Fruit fly (Drosophila melanogaster) whole organism, prepupa: Measurements from ENCODE around the gene CG31560.
A peak's percentile ranks its signal among the peaks of the same experiment; 100 is the strongest.

Experiments used
- Blimp-1 ChIP-seq: fragments of 200-800 bp; sonication (Bioruptor generic); optimal IDR thresholded peaks from 3 replicates; lab custom pipeline; 2017; ENCODE audit warnings: missing biosample characterization, missing genetic modification characterization, mild to moderate bottlenecking, moderate library complexity, missing genetic modification reagents
- CG10669 ChIP-seq: fragments of 200-800 bp; sonication (Bioruptor generic); optimal IDR thresholded peaks from 3 replicates; lab custom pipeline; 2018; ENCODE audit warnings: missing biosample characterization, mild to moderate bottlenecking, missing genetic modification characterization, moderate library complexity
- CG11294 ChIP-seq: fragments of 200-800 bp; sonication (Bioruptor generic); IDR thresholded peaks from 2 replicates; pipeline ENCODE4 v1.3.6; 2022; ENCODE audit warnings: missing biosample characterization, missing genetic modification characterization
- CG11762 ChIP-seq: fragments of 200-800 bp; sonication (Bioruptor generic); optimal IDR thresholded peaks from 3 replicates; lab custom pipeline; 2016; ENCODE audit warnings: missing biosample characterization, missing genetic modification characterization; ENCODE audit not compliant: insufficient read depth
- CG1621 ChIP-seq: fragments of 200-800 bp; sonication (Bioruptor generic); optimal IDR thresholded peaks from 3 replicates; lab custom pipeline; 2018; ENCODE audit warnings: missing biosample characterization, mild to moderate bottlenecking, missing genetic modification characterization
- CG16779 ChIP-seq: fragments of 200-800 bp; sonication (Bioruptor generic); optimal IDR thresholded peaks from 3 replicates; lab custom pipeline; 2017; ENCODE audit warnings: missing biosample characterization, mild to moderate bottlenecking, missing genetic modification characterization
- CG3032 ChIP-seq: fragments of 200-800 bp; optimal IDR thresholded peaks from 2 replicates; lab custom pipeline; 2019; ENCODE audit warnings: missing biosample characterization, mild to moderate bottlenecking, missing genetic modification characterization, moderate library complexity
- CG32006 ChIP-seq: fragments of 200-800 bp; sonication (Bioruptor generic); optimal IDR thresholded peaks from 3 replicates; lab custom pipeline; 2017; ENCODE audit warnings: missing biosample characterization, mild to moderate bottlenecking, missing genetic modification characterization
- CG3919 ChIP-seq: fragments of 200-800 bp; sonication (Bioruptor generic); optimal IDR thresholded peaks from 3 replicates; lab custom pipeline; 2016; ENCODE audit warnings: missing biosample characterization, missing genetic modification characterization
- CG4318 ChIP-seq: fragments of 200-800 bp; sonication (Bioruptor generic); optimal IDR thresholded peaks from 3 replicates; lab custom pipeline; 2017; ENCODE audit warnings: missing biosample characterization, mild to moderate bottlenecking, missing genetic modification characterization
- CG6163 ChIP-seq: fragments of 200-800 bp; sonication (Bioruptor generic); IDR thresholded peaks from 3 replicates; pipeline ENCODE4 v1.3.6; 2022; ENCODE audit warnings: missing biosample characterization, missing genetic modification characterization
- CG6276 ChIP-seq: fragments of 200-800 bp; sonication (Bioruptor generic); optimal IDR thresholded peaks from 2 replicates; lab custom pipeline; 2017; ENCODE audit warnings: missing biosample characterization, mild to moderate bottlenecking, missing genetic modification characterization
- CG6792 ChIP-seq: fragments of 200-800 bp; sonication (Bioruptor generic); optimal IDR thresholded peaks from 3 replicates; lab custom pipeline; 2016; ENCODE audit warnings: missing biosample characterization, missing genetic modification characterization
- CG6808 ChIP-seq: fragments of 200-800 bp; sonication (Bioruptor generic); optimal IDR thresholded peaks from 3 replicates; lab custom pipeline; 2017; ENCODE audit warnings: missing biosample characterization, missing genetic modification characterization, mild to moderate bottlenecking, moderate library complexity, missing genetic modification reagents
- CG6854 ChIP-seq: fragments of 200-800 bp; sonication (Bioruptor generic); optimal IDR thresholded peaks from 2 replicates; lab custom pipeline; 2017; ENCODE audit warnings: missing biosample characterization, mild to moderate bottlenecking, missing genetic modification characterization
- CG8319 ChIP-seq: fragments of 200-800 bp; sonication (Bioruptor generic); optimal IDR thresholded peaks from 3 replicates; lab custom pipeline; 2016; ENCODE audit warnings: missing biosample characterization, missing genetic modification characterization
- CG8632 ChIP-seq: fragments of 200-800 bp; sonication (Bioruptor generic); optimal IDR thresholded peaks from 3 replicates; lab custom pipeline; 2016; ENCODE audit warnings: missing biosample characterization, missing genetic modification characterization
- CG9139 ChIP-seq: fragments of 200-800 bp; sonication (Bioruptor generic); optimal IDR thresholded peaks from 3 replicates; lab custom pipeline; 2017; ENCODE audit warnings: missing biosample characterization, mild to moderate bottlenecking, missing genetic modification characterization
- Eip75B ChIP-seq: fragments of 200-800 bp; sonication (Bioruptor generic); optimal IDR thresholded peaks from 3 replicates; lab custom pipeline; 2016; ENCODE audit warnings: missing biosample characterization, missing genetic modification characterization
- Ets21C ChIP-seq: fragments of 200-800 bp; sonication (Bioruptor generic); optimal IDR thresholded peaks from 3 replicates; lab custom pipeline; 2016; ENCODE audit warnings: missing biosample characterization, missing genetic modification characterization
- Gug ChIP-seq: fragments of 200-800 bp; sonication (Bioruptor generic); IDR thresholded peaks from 2 replicates; pipeline ENCODE4 v1.3.6; 2022; ENCODE audit warnings: missing biosample characterization, missing genetic modification characterization
- Hr38 ChIP-seq: sonication (Bioruptor generic); optimal IDR thresholded peaks from 2 replicates; lab custom pipeline; 2016; ENCODE audit warnings: missing biosample characterization, missing genetic modification characterization
- Hr39 ChIP-seq: fragments of 200-800 bp; sonication (Bioruptor generic); optimal IDR thresholded peaks from 2 replicates; lab custom pipeline; 2016; ENCODE audit warnings: missing biosample characterization, missing genetic modification characterization
- Hr4 ChIP-seq: fragments of 200-800 bp; sonication (Bioruptor generic); optimal IDR thresholded peaks from 3 replicates; lab custom pipeline; 2016; ENCODE audit warnings: missing biosample characterization, missing genetic modification characterization
- Met ChIP-seq: fragments of 200-800 bp; sonication (Bioruptor generic); optimal IDR thresholded peaks from 3 replicates; lab custom pipeline; 2016; ENCODE audit warnings: missing biosample characterization, missing genetic modification characterization
- Smox ChIP-seq: fragments of 200-800 bp; sonication (Bioruptor generic); optimal IDR thresholded peaks from 3 replicates; lab custom pipeline; 2016; ENCODE audit warnings: missing biosample characterization, missing genetic modification characterization
- Sox14 ChIP-seq: fragments of 200-800 bp; sonication (Bioruptor generic); optimal IDR thresholded peaks from 3 replicates; lab custom pipeline; 2016; ENCODE audit warnings: missing biosample characterization, missing genetic modification characterization
- Sox15 ChIP-seq: fragments of 200-800 bp; sonication (Bioruptor generic); optimal IDR thresholded peaks from 3 replicates; lab custom pipeline; 2016; ENCODE audit warnings: missing biosample characterization, missing genetic modification characterization
- achi ChIP-seq: fragments of 200-800 bp; sonication (Bioruptor generic); optimal IDR thresholded peaks from 3 replicates; lab custom pipeline; 2016; ENCODE audit warnings: missing biosample characterization, missing genetic modification characterization
- acj6 ChIP-seq: fragments of 200-800 bp; sonication (Bioruptor generic); optimal IDR thresholded peaks from 3 replicates; lab custom pipeline; 2016; ENCODE audit warnings: missing biosample characterization, missing genetic modification characterization
- cyc ChIP-seq: fragments of 200-800 bp; sonication (Bioruptor generic); optimal IDR thresholded peaks from 3 replicates; lab custom pipeline; 2016; ENCODE audit warnings: missing biosample characterization, missing genetic modification characterization
- dac ChIP-seq: fragments of 200-800 bp; sonication (Bioruptor generic); optimal IDR thresholded peaks from 2 replicates; lab custom pipeline; 2017; ENCODE audit warnings: missing biosample characterization, mild to moderate bottlenecking, missing genetic modification characterization
- dsx ChIP-seq: fragments of 200-800 bp; optimal IDR thresholded peaks from 3 replicates; lab custom pipeline; 2019; ENCODE audit warnings: missing biosample characterization, mild to moderate bottlenecking, missing genetic modification characterization, moderate library complexity; ENCODE audit not compliant: poor library complexity, severe bottlenecking
- eg ChIP-seq: fragments of 200-800 bp; sonication (Bioruptor generic); IDR thresholded peaks from 3 replicates; pipeline ENCODE4 v1.3.6; 2022; ENCODE audit warnings: missing biosample characterization, missing genetic modification characterization
- esn ChIP-seq: fragments of 200-800 bp; sonication (Bioruptor generic); optimal IDR thresholded peaks from 2 replicates; lab custom pipeline; 2016; ENCODE audit warnings: missing biosample characterization, mild to moderate bottlenecking, missing genetic modification characterization, moderate library complexity
- fd59A ChIP-seq: fragments of 200-800 bp; sonication (Bioruptor generic); optimal IDR thresholded peaks from 2 replicates; lab custom pipeline; 2017; ENCODE audit warnings: missing biosample characterization, mild to moderate bottlenecking, missing genetic modification characterization, missing genetic modification reagents
- fd85E ChIP-seq: fragments of 200-800 bp; sonication (Bioruptor generic); optimal IDR thresholded peaks from 3 replicates; lab custom pipeline; 2016; ENCODE audit warnings: missing biosample characterization, missing genetic modification characterization
- fkh ChIP-seq: fragments of 200-800 bp; sonication (Bioruptor generic); optimal IDR thresholded peaks from 3 replicates; lab custom pipeline; 2017; ENCODE audit warnings: missing biosample characterization, mild to moderate bottlenecking, missing genetic modification characterization, moderate library complexity
- net ChIP-seq: fragments of 200-800 bp; sonication (Bioruptor generic); optimal IDR thresholded peaks from 3 replicates; lab custom pipeline; 2016; ENCODE audit warnings: missing biosample characterization, missing genetic modification characterization
- pdm3 ChIP-seq: fragments of 200-800 bp; sonication (Bioruptor generic); optimal IDR thresholded peaks from 3 replicates; lab custom pipeline; 2016; ENCODE audit warnings: missing biosample characterization, missing genetic modification characterization
- salr ChIP-seq, 2 experiments: fragments of 200-800 bp; sonication (Bioruptor generic); optimal IDR thresholded peaks; 3 replicates each; lab custom pipeline; 2016 to 2018; ENCODE audit warnings: missing biosample characterization in 2 of 2, missing genetic modification characterization in 2 of 2, mild to moderate bottlenecking in 1 of 2
- ss ChIP-seq, 2 experiments: fragments of 200-800 bp; sonication (Bioruptor generic); optimal IDR thresholded peaks; 2 replicates in 1 of 2; 3 replicates in 1 of 2; lab custom pipeline; 2017 to 2018; ENCODE audit warnings: mild to moderate bottlenecking in 2 of 2, missing biosample characterization in 2 of 2, missing genetic modification characterization in 2 of 2, moderate library complexity in 1 of 2
- topi ChIP-seq: fragments of 200-800 bp; sonication (Bioruptor generic); optimal IDR thresholded peaks from 3 replicates; lab custom pipeline; 2016; ENCODE audit warnings: missing biosample characterization, missing genetic modification characterization
- vri ChIP-seq: fragments of 200-800 bp; sonication (Bioruptor generic); optimal IDR thresholded peaks from 3 replicates; lab custom pipeline; 2016; ENCODE audit warnings: missing biosample characterization, mild to moderate bottlenecking, missing genetic modification characterization

Gene CG31560

dm6 chr3R:6352893-6353623 is 43.3 kb downstream of the CG31560 start (continued):
- TF ChIP-seq cyc (GFP tag; lab: Kevin White, UChicago) (no peak), pdm3 (GFP tag; lab: Kevin White, UChicago) (peak; percentile 64), ss (GFP tag; optimal IDR thresholded peaks at IDR 0.05; lab: Kevin White, UChicago) (peak in 1 of 2 experiments; percentile 5), dsx (GFP tag; lab: Kevin White, UChicago) (no peak), CG9139 (GFP tag; lab: Kevin White, UChicago) (no peak), CG3032 (tag; lab: Kevin White, UChicago) (peak; percentile 11), eg (GFP tag; lab: Robert Waterston, UW) (peak; percentile 53; the same call in 1 of the 3 replicates), Blimp-1 (GFP tag; lab: Kevin White, UChicago) (no peak), CG6163 (GFP tag; lab: Robert Waterston, UW) (no peak), Sox14 (peak; percentile 3), CG8319 (GFP tag; lab: Kevin White, UChicago) (no peak), CG6854 (no peak), acj6 (GFP tag; lab: Kevin White, UChicago) (peak; percentile 56), Met (GFP tag; lab: Kevin White, UChicago) (peak; percentile 10), Gug (peak; percentile 44; the same call in 1 of the 2 replicates), CG11294 (GFP tag; lab: Robert Waterston, UW) (no peak), dac (no peak), Eip75B (GFP tag; lab: Kevin White, UChicago) (peak; percentile 48), esn (peak; percentile 42), salr (GFP tag; optimal IDR thresholded peaks at IDR 0.05; lab: Kevin White, UChicago) (peak in 1 of 2 experiments; percentile 49), CG6808 (peak; percentile 8), CG8632 (no peak), CG4318 (GFP tag; lab: Kevin White, UChicago) (peak; percentile 47), Smox (GFP tag; lab: Kevin White, UChicago) (peak; percentile 22), Hr39 (peak; percentile 26), net (GFP tag; lab: Kevin White, UChicago) (peak; percentile 31), fd85E (GFP tag; lab: Kevin White, UChicago) (no peak)

dm6 chr3R:6353624-6354352 is 44.0 kb downstream of the CG31560 start:
- TF ChIP-seq cyc (GFP tag; lab: Kevin White, UChicago) = peak; percentile 78
- no peak for TF ChIP-seq CG10669 (GFP tag; lab: Kevin White, UChicago)
- TF ChIP-seq Hr4 (GFP tag; lab: Kevin White, UChicago) = peak; percentile 91
- peak; percentile 84 for TF ChIP-seq Eip75B (GFP tag; lab: Kevin White, UChicago)
- TF ChIP-seq fkh (GFP tag; lab: Kevin White, UChicago) = no peak
- TF ChIP-seq CG1621 (tag; lab: Kevin White, UChicago) = no peak
- peak; percentile 88 for TF ChIP-seq topi (GFP tag; lab: Kevin White, UChicago)
- peak; percentile 71 for TF ChIP-seq CG11762 (GFP tag; lab: Kevin White, UChicago)
- TF ChIP-seq CG11294 (GFP tag; lab: Robert Waterston, UW) = 0 out of 2 replicates have a peak, but pooled peaks have one; percentile 29
- no peak for TF ChIP-seq CG9139 (GFP tag; lab: Kevin White, UChicago)
- TF ChIP-seq CG32006 = peak; percentile 92
- TF ChIP-seq Sox14 = peak; percentile 87
- TF ChIP-seq Hr38 (GFP tag; lab: Kevin White, UChicago) = no peak
- TF ChIP-seq CG4318 (GFP tag; lab: Kevin White, UChicago) = peak; percentile 79
- peak; percentile 89 for TF ChIP-seq esn
- peak; percentile 73 for TF ChIP-seq Ets21C
- TF ChIP-seq vri (GFP tag; lab: Kevin White, UChicago) = peak; percentile 62
- peak; percentile 88 for TF ChIP-seq Met (GFP tag; lab: Kevin White, UChicago)
- TF ChIP-seq CG6808 = no peak
- no peak for TF ChIP-seq CG16779
- TF ChIP-seq achi = peak; percentile 85
- TF ChIP-seq CG8319 (GFP tag; lab: Kevin White, UChicago) = peak; percentile 64
- TF ChIP-seq CG3032 (tag; lab: Kevin White, UChicago) = peak; percentile 75
- TF ChIP-seq CG6792 (GFP tag; lab: Kevin White, UChicago) = peak; percentile 81
- no peak for TF ChIP-seq ss (GFP tag; optimal IDR thresholded peaks at IDR 0.05; lab: Kevin White, UChicago)
- TF ChIP-seq CG6276 = no peak
- TF ChIP-seq Smox (GFP tag; lab: Kevin White, UChicago) = peak; percentile 80
- peak; percentile 57 for TF ChIP-seq dac
- peak; percentile 72 for TF ChIP-seq Sox15 (GFP tag; lab: Kevin White, UChicago)
- peak; percentile 72 for TF ChIP-seq fd59A (GFP tag; lab: Kevin White, UChicago)
- no peak; the same call in 1 of the 2 replicates for TF ChIP-seq Gug
- no peak for TF ChIP-seq CG3919 (GFP tag; lab: Kevin White, UChicago)
